Worm (Caenorhabditis elegans): ENCODE data around the gene tag-325.
A peak's percentile ranks its signal among the peaks of the same experiment; 100 is the strongest.

tag-325 gene

DNA sequence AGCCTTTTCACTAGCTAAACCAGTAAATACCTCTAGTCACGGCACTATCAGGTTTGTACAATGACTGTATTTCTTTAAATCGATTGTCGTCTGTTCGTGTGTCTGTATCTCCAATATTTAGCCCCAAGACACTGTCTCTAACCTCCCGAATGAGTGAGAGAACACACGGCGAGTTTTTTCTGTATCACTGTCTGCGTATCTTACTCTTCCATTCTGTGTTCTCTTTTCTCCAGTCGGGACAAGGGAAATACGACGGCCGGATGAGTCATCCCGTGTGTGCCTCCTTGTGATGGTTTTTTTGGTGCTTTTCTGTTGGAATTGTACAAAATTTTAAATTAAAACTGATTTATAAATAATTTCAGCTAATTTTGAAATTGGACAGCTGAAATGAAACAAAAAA, 597 bp upstream of the tag-325 start (continued):
- TF ChIP-seq F37B4.10 (GFP tag; IDR thresholded peaks at IDR 0.05) (no peak), ets-4 (GFP tag; optimal IDR thresholded peaks at IDR 0.05) (peak; percentile 22), xnd-1 (tag; optimal IDR thresholded peaks at IDR 0.05) (no peak), nhr-90 (tag; optimal IDR thresholded peaks at IDR 0.05) (no peak), B0019.2 (GFP tag; conservative IDR thresholded peaks at IDR 0.05) (no peak), mxl-1 (tag; optimal IDR thresholded peaks at IDR 0.05) (no peak), lin-40 (tag; optimal IDR thresholded peaks at IDR 0.05) (peak; percentile 23), ama-1 (optimal IDR thresholded peaks at IDR 0.05) (no peak), ama-1 (GFP tag; optimal IDR thresholded peaks at IDR 0.05) (no peak), madf-6 (GFP tag; IDR thresholded peaks at IDR 0.05) (no peak), F49E8.2 (tag; optimal IDR thresholded peaks at IDR 0.05; ENCODE audit: insufficient read depth) (no peak), aptf-2 (GFP tag; conservative IDR thresholded peaks at IDR 0.05) (no peak), let-607 (tag; optimal IDR thresholded peaks at IDR 0.05) (peak in 1 of 2 experiments; percentile 17), attf-5 (GFP tag; optimal IDR thresholded peaks at IDR 0.05) (peak; percentile 92), mes-4 (tag; optimal IDR thresholded peaks at IDR 0.05) (no peak), hmg-20 (GFP tag; IDR thresholded peaks at IDR 0.05) (no peak), snpc-3.4 (tag; optimal IDR thresholded peaks at IDR 0.05) (no peak), ceh-27 (GFP tag; optimal IDR thresholded peaks at IDR 0.05) (no peak), ceh-100 (GFP tag; IDR thresholded peaks at IDR 0.05) (no peak), dpff-1 (tag; optimal IDR thresholded peaks at IDR 0.05) (no peak), nhr-120 (GFP tag; IDR thresholded peaks at IDR 0.05) (no peak), ekl-4 (GFP tag; IDR thresholded peaks at IDR 0.05) (0 out of 2 replicates have a peak, but pooled peaks have one; percentile 15), F33H1.4 (GFP tag; IDR thresholded peaks at IDR 0.05) (no peak), C17E4.6 (GFP tag; IDR thresholded peaks at IDR 0.05) (no peak), hlh-26 (GFP tag; conservative IDR thresholded peaks at IDR 0.05) (no peak), C06A6.2 (GFP tag; conservative IDR thresholded peaks at IDR 0.05) (no peak), bed-1 (GFP tag; IDR thresholded peaks at IDR 0.05) (no peak), sdz-38 (tag; optimal IDR thresholded peaks at IDR 0.05) (no peak), lin-54 (GFP tag; optimal IDR thresholded peaks at IDR 0.05) (peak; percentile 56), die-1 (tag; optimal IDR thresholded peaks at IDR 0.05) (no peak), nhr-27 (tag; optimal IDR thresholded peaks at IDR 0.05) (no peak), madf-3 (GFP tag; IDR thresholded peaks at IDR 0.05) (no peak), snpc-4 (GFP tag; optimal IDR thresholded peaks at IDR 0.05) (no peak), snpc-4 (tag; optimal IDR thresholded peaks at IDR 0.05) (peak; percentile 13 to 62 (median 54)), tbp1 (GFP tag; optimal IDR thresholded peaks at IDR 0.05) (peak; percentile 48), sptf-2 (GFP tag; optimal IDR thresholded peaks at IDR 0.05) (no peak), mel-28 (tag; optimal IDR thresholded peaks at IDR 0.05; ENCODE audit: borderline replicate concordance) (no peak), unc-130 (GFP tag; optimal IDR thresholded peaks at IDR 0.05) (no peak), rcor-1 (GFP tag; IDR thresholded peaks at IDR 0.05) (peak; percentile 59; the same call in 1 of the 2 replicates), lsy-27 (tag; optimal IDR thresholded peaks at IDR 0.05; ENCODE audit: borderline replicate concordance, insufficient read depth) (no peak), ztf-25 (GFP tag; IDR thresholded peaks at IDR 0.05) (no peak), B0035.1 (tag; optimal IDR thresholded peaks at IDR 0.05) (no peak), K11D2.4 (GFP tag; IDR thresholded peaks at IDR 0.05) (peak; percentile 20; the same call in 1 of the 2 replicates), repo-1 (tag; optimal IDR thresholded peaks at IDR 0.05) (peak; percentile 18), nfya-1 (tag; optimal IDR thresholded peaks at IDR 0.05; ENCODE audit: borderline replicate concordance, insufficient read depth) (no peak), dox-1 (GFP tag; IDR thresholded peaks at IDR 0.05) (peak; percentile 75), unc-62 (GFP tag; optimal IDR thresholded peaks at IDR 0.05) (peak; percentile 19), egl-44 (GFP tag; IDR thresholded peaks at IDR 0.05) (no peak), T26A5.8 (tag; optimal IDR thresholded peaks at IDR 0.05) (no peak), mcd-1 (GFP tag; IDR thresholded peaks at IDR 0.05) (peak; percentile 59)

Data from whole organism, young adult.